Worm (Caenorhabditis elegans) whole organism, L3 larva: ENCODE data around the gene ZK1127.12.

Experiments used
- ZK546.5 ChIP-seq: sonication (generic microtip); optimal IDR thresholded peaks from 2 replicates; lab custom pipeline; 2017; ENCODE audit warnings: missing biosample characterization, missing genetic modification characterization
- aly-2 ChIP-seq: fragments of 150-350 bp; optimal IDR thresholded peaks from 2 replicates; lab custom pipeline; 2014; ENCODE audit warnings: missing biosample characterization, missing genetic modification characterization
- ama-1 ChIP-seq: fragments of 150-350 bp; optimal IDR thresholded peaks from 2 replicates; lab custom pipeline; 2018
- ceh-16 ChIP-seq: sonication (generic microtip); optimal IDR thresholded peaks from 2 replicates; lab custom pipeline; 2017; ENCODE audit warnings: missing biosample characterization, missing genetic modification characterization
- ceh-28 ChIP-seq: fragments of 150-350 bp; optimal IDR thresholded peaks from 2 replicates; lab custom pipeline; 2014; ENCODE audit warnings: missing biosample characterization, missing genetic modification reagents, missing genetic modification characterization
- ceh-82 ChIP-seq: fragments of 150-350 bp; optimal IDR thresholded peaks from 2 replicates; lab custom pipeline; 2014; ENCODE audit warnings: missing biosample characterization, missing genetic modification characterization
- daf-12 ChIP-seq: fragments of 150-350 bp; optimal IDR thresholded peaks from 2 replicates; lab custom pipeline; 2014; ENCODE audit warnings: missing biosample characterization, missing genetic modification reagents, missing genetic modification characterization
- egl-27 ChIP-seq: sonication (generic microtip); optimal IDR thresholded peaks from 4 replicates; lab custom pipeline; 2017; ENCODE audit warnings: missing biosample characterization, missing genetic modification reagents, missing genetic modification characterization
- elt-2 ChIP-seq: sonication (generic microtip); optimal IDR thresholded peaks from 2 replicates; lab custom pipeline; 2016; ENCODE audit warnings: missing genetic modification reagents, mild to moderate bottlenecking, missing genetic modification characterization, missing compliant biosample characterization
- elt-3 ChIP-seq, 3 experiments: fragments of 150-350 bp in 1 of 3; sonication (generic microtip) in 2 of 3; optimal IDR thresholded peaks; 2 replicates in 2 of 3; 4 replicates in 1 of 3; lab custom pipeline; 2014 to 2017; ENCODE audit warnings: missing biosample characterization in 3 of 3, missing genetic modification characterization in 3 of 3
- eor-1 ChIP-seq, 2 experiments: fragments of 150-350 bp; optimal IDR thresholded peaks; 2 replicates each; lab custom pipeline; 2014 to 2018; ENCODE audit warnings: missing biosample characterization in 2 of 2, missing genetic modification characterization in 2 of 2
- fkh-2 ChIP-seq: fragments of 150-350 bp; optimal IDR thresholded peaks from 2 replicates; lab custom pipeline; 2014; ENCODE audit warnings: missing biosample characterization, missing genetic modification reagents, missing genetic modification characterization
- fos-1 ChIP-seq: fragments of 150-350 bp; optimal IDR thresholded peaks from 2 replicates; lab custom pipeline; 2014; ENCODE audit warnings: missing biosample characterization, missing genetic modification characterization
- hmg-11 ChIP-seq: sonication (generic microtip); optimal IDR thresholded peaks from 2 replicates; lab custom pipeline; 2016; ENCODE audit warnings: missing genetic modification characterization, missing compliant biosample characterization
- jun-1 ChIP-seq: fragments of 150-350 bp; optimal IDR thresholded peaks from 2 replicates; lab custom pipeline; 2014; ENCODE audit warnings: missing biosample characterization, missing genetic modification reagents, missing genetic modification characterization
- lin-39 ChIP-seq: fragments of 150-350 bp; optimal IDR thresholded peaks from 2 replicates; lab custom pipeline; 2018; ENCODE audit warnings: missing biosample characterization, missing genetic modification reagents, missing genetic modification characterization
- lsy-12 ChIP-seq: sonication (generic microtip); optimal IDR thresholded peaks from 2 replicates; lab custom pipeline; 2016; ENCODE audit warnings: mild to moderate bottlenecking, missing genetic modification characterization, missing compliant biosample characterization
- mdl-1 ChIP-seq: fragments of 150-350 bp; optimal IDR thresholded peaks from 2 replicates; lab custom pipeline; 2014; ENCODE audit warnings: missing biosample characterization, missing genetic modification characterization
- mml-1 ChIP-seq: fragments of 150-350 bp; sonication (generic microtip); optimal IDR thresholded peaks from 3 replicates; lab custom pipeline; 2014; ENCODE audit warnings: missing biosample characterization, missing genetic modification characterization
- nfya-1 ChIP-seq: sonication (generic microtip); optimal IDR thresholded peaks from 2 replicates; lab custom pipeline; 2017; ENCODE audit warnings: missing genetic modification characterization, mild to moderate bottlenecking, missing compliant biosample characterization, antibody characterized with exemption, moderate library complexity; ENCODE audit not compliant: insufficient read depth
- nhr-11 ChIP-seq: fragments of 150-350 bp; optimal IDR thresholded peaks from 2 replicates; lab custom pipeline; 2014; ENCODE audit warnings: missing biosample characterization, missing genetic modification characterization
- nhr-12 ChIP-seq: fragments of 150-350 bp; optimal IDR thresholded peaks from 2 replicates; lab custom pipeline; 2014; ENCODE audit warnings: missing biosample characterization, missing genetic modification characterization
- nhr-237 ChIP-seq: fragments of 150-350 bp; optimal IDR thresholded peaks from 2 replicates; lab custom pipeline; 2014; ENCODE audit warnings: missing biosample characterization, missing genetic modification characterization
- nhr-28 ChIP-seq: fragments of 150-350 bp; optimal IDR thresholded peaks from 2 replicates; lab custom pipeline; 2014; ENCODE audit warnings: missing biosample characterization, missing genetic modification characterization
- nhr-43 ChIP-seq: sonication (generic microtip); optimal IDR thresholded peaks from 2 replicates; lab custom pipeline; 2016; ENCODE audit warnings: mild to moderate bottlenecking, missing genetic modification characterization, missing compliant biosample characterization; ENCODE audit not compliant: poor library complexity, severe bottlenecking
- nhr-76 ChIP-seq: fragments of 150-350 bp; sonication (generic microtip); optimal IDR thresholded peaks from 5 replicates; lab custom pipeline; 2014; ENCODE audit warnings: missing biosample characterization, missing genetic modification characterization
- pha-4 ChIP-seq: fragments of 150-350 bp; optimal IDR thresholded peaks from 2 replicates; lab custom pipeline; 2014; ENCODE audit warnings: missing biosample characterization, missing genetic modification reagents, missing genetic modification characterization
- pqm-1 ChIP-seq: fragments of 150-350 bp; optimal IDR thresholded peaks from 2 replicates; lab custom pipeline; 2017; ENCODE audit warnings: missing biosample characterization, missing genetic modification characterization, inconsistent platforms
- sea-2 ChIP-seq: fragments of 150-350 bp; sonication (generic microtip); optimal IDR thresholded peaks from 4 replicates; lab custom pipeline; 2014; ENCODE audit warnings: missing biosample characterization, missing genetic modification reagents, missing genetic modification characterization
- unc-39 ChIP-seq: sonication (generic microtip); optimal IDR thresholded peaks from 4 replicates; lab custom pipeline; 2017; ENCODE audit warnings: missing biosample characterization, missing genetic modification characterization
- unc-62 ChIP-seq: fragments of 150-350 bp; sonication (generic microtip); optimal IDR thresholded peaks from 4 replicates; lab custom pipeline; 2014; ENCODE audit warnings: missing biosample characterization, missing genetic modification reagents, missing genetic modification characterization
- zag-1 ChIP-seq: fragments of 150-350 bp; optimal IDR thresholded peaks from 2 replicates; lab custom pipeline; 2014; ENCODE audit warnings: missing biosample characterization, missing genetic modification characterization
- ztf-11 ChIP-seq: fragments of 150-350 bp; optimal IDR thresholded peaks from 2 replicates; lab custom pipeline; 2014; ENCODE audit warnings: missing biosample characterization, missing genetic modification characterization
- ztf-4 ChIP-seq: fragments of 150-350 bp; optimal IDR thresholded peaks from 2 replicates; lab custom pipeline; 2014; ENCODE audit warnings: missing biosample characterization, missing genetic modification characterization

Gene ZK1127.12

ce11 chrII:7053001-7053400 is 1.1 kb downstream of the ZK1127.12 start, which contains the start of gene ZK1127.13:
Gene ZK1127.13 (plus strand): TSS chrII:7053301.
- no peak for TF ChIP-seq unc-39
- no peak for TF ChIP-seq ama-1 (lab: Kevin White, UChicago)
- no peak for TF ChIP-seq egl-27
- no peak for TF ChIP-seq daf-12 (tag; lab: Kevin White, UChicago)
- no peak for TF ChIP-seq nhr-237
- no peak for TF ChIP-seq hmg-11 (tag; lab: Kevin White, UChicago)
- TF ChIP-seq ceh-82 (tag; lab: Kevin White, UChicago), result no peak
- TF ChIP-seq elt-2, result no peak
- no peak for TF ChIP-seq nhr-43 (tag; lab: Kevin White, UChicago)
- no peak for TF ChIP-seq ztf-11

- TF ChIP-seq sea-2 (GFP tag; lab: Kevin White, UChicago) (no peak), nhr-43 (tag; lab: Kevin White, UChicago) (no peak), unc-39 (no peak), ZK546.5 (tag; lab: Kevin White, UChicago) (no peak), eor-1 (tag; optimal IDR thresholded peaks at IDR 0.05; lab: Kevin White, UChicago) (no peak), ceh-82 (tag; lab: Kevin White, UChicago) (no peak), ceh-28 (tag; lab: Kevin White, UChicago) (no peak), daf-12 (tag; lab: Kevin White, UChicago) (no peak), nhr-12 (tag; lab: Kevin White, UChicago) (no peak), ztf-4 (tag; lab: Kevin White, UChicago) (no peak), elt-2 (no peak), pqm-1 (tag; lab: Kevin White, UChicago) (no peak), fos-1 (no peak), fkh-2 (tag; lab: Kevin White, UChicago) (no peak), egl-27 (no peak), nhr-11 (no peak), zag-1 (tag; lab: Kevin White, UChicago) (no peak)
- TF ChIP-seq, all 47 proteins: peak for 0
These were observed 1.8 kb downstream of the ZK1127.12 start, which contains the start of gene ZK1127.4 for ce11 chrII:7053649-7054048. Gene ZK1127.4 (plus strand): TSS chrII:7053949.

ce11 chrII:7054987-7055386 is 3.1 kb downstream of the ZK1127.12 start, which contains the start of gene ZK1127.3:
Gene ZK1127.3 (plus strand): TSS chrII:7055287.
- TF ChIP-seq ceh-16 (tag; lab: Kevin White, UChicago), result no peak
- no peak for TF ChIP-seq eor-1 (tag; optimal IDR thresholded peaks at IDR 0.05; lab: Kevin White, UChicago)
- no peak for TF ChIP-seq pqm-1 (tag; lab: Kevin White, UChicago)
- no peak for TF ChIP-seq aly-2 (tag; lab: Kevin White, UChicago)
- TF ChIP-seq daf-12 (tag; lab: Kevin White, UChicago), result no peak
- no peak for TF ChIP-seq lin-39
- no peak for TF ChIP-seq jun-1 (tag; lab: Kevin White, UChicago)
- TF ChIP-seq mml-1 (tag; lab: Kevin White, UChicago), result no peak

- TF ChIP-seq pqm-1 (tag; lab: Kevin White, UChicago) (no peak), nhr-43 (tag; lab: Kevin White, UChicago) (peak; percentile 2)
These were observed 4.5 kb downstream of the ZK1127.12 start for ce11 chrII:7056328-7056727.

- TF ChIP-seq ztf-4 (tag; lab: Kevin White, UChicago), result no peak
- TF ChIP-seq egl-27, result no peak
- no peak for TF ChIP-seq fkh-2 (tag; lab: Kevin White, UChicago)
- TF ChIP-seq nhr-11, result peak; percentile 9
- TF ChIP-seq nhr-28 (tag; lab: Kevin White, UChicago), result no peak
- no peak for TF ChIP-seq mdl-1 (tag; lab: Kevin White, UChicago)
- TF ChIP-seq elt-3 (tag; optimal IDR thresholded peaks at IDR 0.05; lab: Kevin White, UChicago), result no peak
- TF ChIP-seq unc-62 (GFP tag; lab: Kevin White, UChicago), result no peak
- no peak for TF ChIP-seq nhr-76 (tag; lab: Kevin White, UChicago)
- TF ChIP-seq nfya-1 (tag; lab: Kevin White, UChicago), result no peak
- peak; percentile 9 for TF ChIP-seq pha-4 (tag; lab: Kevin White, UChicago)
- TF ChIP-seq daf-12 (tag; lab: Kevin White, UChicago), result no peak
- TF ChIP-seq ztf-11, result no peak
- peak; percentile 21 for TF ChIP-seq elt-2
- TF ChIP-seq unc-39, result no peak
- no peak for TF ChIP-seq lsy-12 (tag; lab: Kevin White, UChicago)
These were observed 6.0 kb downstream of the ZK1127.12 start, which contains the start of gene cth-2 for ce11 chrII:7057860-7058259. Gene cth-2 (minus strand): TSS chrII:7057960.
